Worm (Caenorhabditis elegans) whole organism, L4 larva: ENCODE data around the gene hpo-33.

Experiments used
- daf-16 ChIP-seq, 3 experiments: sonication (generic microtip); optimal IDR thresholded peaks; 2 replicates each; lab custom pipeline; 2016 to 2017; ENCODE audit warnings: missing genetic modification characterization in 3 of 3, missing genetic modification reagents in 3 of 3, mild to moderate bottlenecking in 2 of 3, missing compliant biosample characterization in 2 of 3, missing biosample characterization in 1 of 3, moderate library complexity in 1 of 3
- fkh-10 ChIP-seq: fragments of 150-350 bp; optimal IDR thresholded peaks from 2 replicates; lab custom pipeline; 2014; ENCODE audit warnings: missing biosample characterization, missing genetic modification reagents, missing genetic modification characterization
- gei-8 ChIP-seq: fragments of 200-800 bp; sonication (Bioruptor generic); optimal IDR thresholded peaks from 2 replicates; lab custom pipeline; 2018; ENCODE audit warnings: mild to moderate bottlenecking, missing genetic modification characterization, missing compliant biosample characterization
- lin-39 ChIP-seq: fragments of 150-350 bp; optimal IDR thresholded peaks from 2 replicates; lab custom pipeline; 2014; ENCODE audit warnings: missing biosample characterization, missing genetic modification reagents, missing genetic modification characterization
- mes-2 ChIP-seq: sonication (generic microtip); optimal IDR thresholded peaks from 2 replicates; lab custom pipeline; 2016; ENCODE audit warnings: missing genotype, mild to moderate bottlenecking, missing genetic modification characterization, missing compliant biosample characterization; ENCODE audit not compliant: poor library complexity, severe bottlenecking

DNA sequence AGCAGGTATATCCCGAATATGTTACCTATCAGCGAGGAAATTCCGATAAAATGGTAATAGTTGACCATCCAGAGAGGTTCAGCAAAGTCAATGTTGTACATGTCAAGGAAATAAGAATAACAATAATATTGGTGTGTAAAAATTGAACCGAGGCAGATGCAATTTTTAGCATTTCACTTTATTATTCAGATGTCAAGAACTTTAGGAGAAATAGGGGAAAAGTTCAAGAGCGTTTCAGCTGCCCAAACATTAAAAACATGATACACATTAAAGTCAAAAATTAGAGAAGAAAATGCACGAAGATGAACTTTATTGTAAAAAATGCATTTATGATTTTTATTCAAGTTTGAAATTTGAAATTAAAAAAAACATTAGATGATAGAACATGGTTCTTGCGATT lies 34.1 kb upstream of the hpo-33 start, which contains the start of gene sri-69:
- TF ChIP-seq mes-2 (tag; lab: Kevin White, UChicago) (no peak), gei-8 (no peak), lin-39 (no peak), daf-16 (GFP tag; optimal IDR thresholded peaks at IDR 0.05; lab: Kevin White, UChicago) (no peak), daf-16 (tag; optimal IDR thresholded peaks at IDR 0.05; lab: Kevin White, UChicago) (no peak), fkh-10 (GFP tag; lab: Kevin White, UChicago) (no peak)
